Worm (Caenorhabditis elegans): ENCODE data around the gene dct-18.

ce11 chrII:12965589-12965988, 33.9 kb downstream of the dct-18 start:
- TF ChIP-seq egl-27 (tag; optimal IDR thresholded peaks at IDR 0.05) (no peak), elt-3 (tag; optimal IDR thresholded peaks at IDR 0.05) (no peak), ceh-82 (tag; optimal IDR thresholded peaks at IDR 0.05) (no peak), mdl-1 (tag; optimal IDR thresholded peaks at IDR 0.05) (no peak), jun-1 (tag; optimal IDR thresholded peaks at IDR 0.05) (no peak), ZK546.5 (tag; optimal IDR thresholded peaks at IDR 0.05) (no peak), fos-1 (tag; optimal IDR thresholded peaks at IDR 0.05) (no peak), unc-62 (GFP tag; optimal IDR thresholded peaks at IDR 0.05) (no peak), nhr-77 (tag; optimal IDR thresholded peaks at IDR 0.05) (no peak), eor-1 (tag; optimal IDR thresholded peaks at IDR 0.05) (no peak), snpc-4 (tag; optimal IDR thresholded peaks at IDR 0.05) (no peak)
